Fruit fly (Drosophila melanogaster) whole organism, embryonic: ENCODE results near the gene nompC.

Experiments
- ATbp ChIP-seq: fragments of 200-800 bp; sonication (Bioruptor generic); optimal IDR thresholded peaks from 2 replicates; lab custom pipeline; 2017; ENCODE audit warnings: missing biosample characterization, mild to moderate bottlenecking, missing genetic modification characterization, missing genetic modification reagents
- Atf3 ChIP-seq: fragments of 200-800 bp; sonication (Bioruptor generic); optimal IDR thresholded peaks from 3 replicates; lab custom pipeline; 2016; ENCODE audit warnings: missing biosample characterization, missing genetic modification characterization
- Atf6 ChIP-seq: fragments of 200-800 bp; sonication (Bioruptor generic); IDR thresholded peaks from 2 replicates; pipeline ENCODE4 v1.3.6; 2022; ENCODE audit warnings: missing biosample characterization, missing genetic modification characterization
- CG10209 ChIP-seq: fragments of 200-800 bp; sonication (Bioruptor generic); optimal IDR thresholded peaks from 3 replicates; lab custom pipeline; 2017; ENCODE audit warnings: missing biosample characterization, mild to moderate bottlenecking, missing genetic modification characterization, missing genetic modification reagents
- CG11247 ChIP-seq: fragments of 200-800 bp; sonication (Bioruptor generic); IDR thresholded peaks from 2 replicates; pipeline ENCODE4 v1.3.6; 2022; ENCODE audit warnings: missing biosample characterization, missing genetic modification characterization
- CG12104 ChIP-seq: fragments of 200-800 bp; sonication (Bioruptor generic); optimal IDR thresholded peaks from 3 replicates; lab custom pipeline; 2016; ENCODE audit warnings: missing biosample characterization, missing genetic modification characterization
- CG13624 ChIP-seq: fragments of 200-800 bp; sonication (Bioruptor generic); optimal IDR thresholded peaks from 2 replicates; lab custom pipeline; 2016; ENCODE audit warnings: missing biosample characterization, missing genetic modification characterization
- CG14965 ChIP-seq: fragments of 200-800 bp; sonication (Bioruptor generic); optimal IDR thresholded peaks from 2 replicates; lab custom pipeline; 2016; ENCODE audit warnings: missing biosample characterization, missing genetic modification characterization, borderline replicate concordance
- CG15073 ChIP-seq: fragments of 200-800 bp; sonication (Bioruptor generic); optimal IDR thresholded peaks from 2 replicates; lab custom pipeline; 2016; ENCODE audit warnings: missing biosample characterization, missing genetic modification characterization
- CG15514 ChIP-seq: fragments of 200-800 bp; sonication (Bioruptor generic); optimal IDR thresholded peaks from 3 replicates; lab custom pipeline; 2017; ENCODE audit warnings: missing biosample characterization, missing genetic modification characterization, mild to moderate bottlenecking, moderate library complexity, missing genetic modification reagents
- CG1603 ChIP-seq: fragments of 200-800 bp; sonication (Bioruptor generic); optimal IDR thresholded peaks from 2 replicates; lab custom pipeline; 2019; ENCODE audit warnings: missing biosample characterization, mild to moderate bottlenecking, missing genetic modification characterization, moderate library complexity
- CG1832 ChIP-seq: fragments of 200-800 bp; sonication (Bioruptor generic); optimal IDR thresholded peaks from 2 replicates; lab custom pipeline; 2017; ENCODE audit warnings: missing biosample characterization, mild to moderate bottlenecking, missing genetic modification characterization, inconsistent platforms
- CG18619 ChIP-seq: fragments of 200-800 bp; sonication (Bioruptor generic); optimal IDR thresholded peaks from 3 replicates; lab custom pipeline; 2017; ENCODE audit warnings: missing biosample characterization, mild to moderate bottlenecking, missing genetic modification characterization
- CG30403 ChIP-seq: fragments of 200-800 bp; sonication (Bioruptor generic); optimal IDR thresholded peaks from 3 replicates; lab custom pipeline; 2016; ENCODE audit warnings: missing biosample characterization, missing genetic modification characterization
- CG32532 ChIP-seq: fragments of 200-800 bp; sonication (Bioruptor generic); IDR thresholded peaks from 2 replicates; pipeline ENCODE4 v1.3.6; 2022; ENCODE audit warnings: missing biosample characterization, missing genetic modification characterization
- CG34376 ChIP-seq: fragments of 200-800 bp; sonication (Bioruptor generic); optimal IDR thresholded peaks from 2 replicates; lab custom pipeline; 2018; ENCODE audit warnings: missing biosample characterization, mild to moderate bottlenecking, missing genetic modification characterization
- CG3995 ChIP-seq: fragments of 200-800 bp; sonication (Bioruptor generic); optimal IDR thresholded peaks from 3 replicates; lab custom pipeline; 2016; ENCODE audit warnings: missing biosample characterization, missing genetic modification characterization
- CG6254 ChIP-seq: fragments of 200-800 bp; sonication (Bioruptor generic); optimal IDR thresholded peaks from 3 replicates; lab custom pipeline; 2017; ENCODE audit warnings: mild to moderate bottlenecking, missing biosample characterization, missing genetic modification reagents, missing genetic modification characterization
- CG7372 ChIP-seq: fragments of 200-800 bp; sonication (Bioruptor generic); IDR thresholded peaks from 2 replicates; pipeline ENCODE4 v1.3.6; 2022; ENCODE audit warnings: missing biosample characterization, missing genetic modification characterization
- CG8089 ChIP-seq: fragments of 200-800 bp; sonication (Bioruptor generic); optimal IDR thresholded peaks from 3 replicates; lab custom pipeline; 2016; ENCODE audit warnings: missing biosample characterization, missing genetic modification characterization
- CG8281 ChIP-seq: fragments of 200-800 bp; sonication (Bioruptor generic); optimal IDR thresholded peaks from 2 replicates; lab custom pipeline; 2018; ENCODE audit warnings: missing biosample characterization, mild to moderate bottlenecking, missing genetic modification characterization, moderate library complexity
- CkIIα-i1 ChIP-seq: fragments of 200-800 bp; sonication (Bioruptor generic); IDR thresholded peaks from 2 replicates; pipeline ENCODE4 v1.3.6; 2022; ENCODE audit warnings: missing biosample characterization, missing genetic modification characterization
- D19B ChIP-seq: fragments of 200-800 bp; sonication (Bioruptor generic); optimal IDR thresholded peaks from 2 replicates; lab custom pipeline; 2017; ENCODE audit warnings: missing biosample characterization, mild to moderate bottlenecking, missing genetic modification characterization
- Dfd ChIP-seq, 2 experiments: fragments of >200 bp; optimal IDR thresholded peaks; 2 replicates each; lab custom pipeline; 2017; ENCODE audit warnings: missing biosample characterization in 2 of 2, missing genetic modification characterization in 2 of 2
- Fer3 ChIP-seq: fragments of 200-800 bp; sonication (Bioruptor generic); optimal IDR thresholded peaks from 2 replicates; lab custom pipeline; 2018; ENCODE audit warnings: missing biosample characterization, mild to moderate bottlenecking, missing genetic modification characterization, moderate library complexity
- Gsc ChIP-seq: fragments of 200-800 bp; sonication (Bioruptor generic); IDR thresholded peaks from 2 replicates; pipeline ENCODE4 v1.3.6; 2022; ENCODE audit warnings: missing biosample characterization, missing genetic modification characterization
- Lpt ChIP-seq: fragments of >200 bp; optimal IDR thresholded peaks from 2 replicates; lab custom pipeline; 2018; ENCODE audit warnings: missing biosample characterization, missing genetic modification characterization
- MESR4 ChIP-seq: fragments of 200-800 bp; sonication (Bioruptor generic); optimal IDR thresholded peaks from 2 replicates; lab custom pipeline; 2018; ENCODE audit warnings: missing biosample characterization, mild to moderate bottlenecking, missing genetic modification characterization, moderate library complexity
- Mad ChIP-seq: fragments of 200-800 bp; sonication (Bioruptor generic); optimal IDR thresholded peaks from 2 replicates; lab custom pipeline; 2016; ENCODE audit warnings: missing biosample characterization, missing genetic modification characterization
- NC2β ChIP-seq: fragments of 200-800 bp; sonication (Bioruptor generic); optimal IDR thresholded peaks from 2 replicates; lab custom pipeline; 2016; ENCODE audit warnings: missing biosample characterization, missing genetic modification characterization
- Nf-YB ChIP-seq: fragments of 200-800 bp; sonication (Bioruptor generic); optimal IDR thresholded peaks from 3 replicates; lab custom pipeline; 2019; ENCODE audit warnings: missing biosample characterization, mild to moderate bottlenecking, missing genetic modification characterization, moderate library complexity
- YL-1 ChIP-seq: fragments of 200-800 bp; sonication (Bioruptor generic); optimal IDR thresholded peaks from 3 replicates; lab custom pipeline; 2017; ENCODE audit warnings: missing biosample characterization, mild to moderate bottlenecking, missing genetic modification characterization
- ase ChIP-seq: fragments of 200-800 bp; sonication (Bioruptor generic); IDR thresholded peaks from 3 replicates; pipeline ENCODE4 v1.3.6; 2022; ENCODE audit warnings: missing biosample characterization, missing genetic modification characterization
- ash1 ChIP-seq: fragments of 200-800 bp; sonication (Bioruptor generic); optimal IDR thresholded peaks from 2 replicates; lab custom pipeline; 2018; ENCODE audit warnings: missing biosample characterization, mild to moderate bottlenecking, missing genetic modification characterization
- bab2 ChIP-seq: fragments of 200-800 bp; sonication (Bioruptor generic); optimal IDR thresholded peaks from 2 replicates; lab custom pipeline; 2016; ENCODE audit warnings: missing biosample characterization, missing genetic modification characterization
- br ChIP-seq: fragments of >200 bp; optimal IDR thresholded peaks from 2 replicates; lab custom pipeline; 2017
- bsh ChIP-seq, 2 experiments: fragments of 200-800 bp; sonication (Bioruptor generic); optimal IDR thresholded peaks; 2 replicates each; lab custom pipeline; 2017 to 2018; ENCODE audit warnings: mild to moderate bottlenecking in 2 of 2, missing biosample characterization in 2 of 2, missing genetic modification characterization in 2 of 2, moderate library complexity in 1 of 2
- chm ChIP-seq: fragments of 200-800 bp; sonication (Bioruptor generic); IDR thresholded peaks from 2 replicates; pipeline ENCODE4 v1.3.6; 2022; ENCODE audit warnings: missing biosample characterization, missing genetic modification characterization
- fd102C ChIP-seq: fragments of 200-800 bp; sonication (Bioruptor generic); optimal IDR thresholded peaks from 2 replicates; lab custom pipeline; 2018; ENCODE audit warnings: missing biosample characterization, mild to moderate bottlenecking, missing genetic modification characterization, moderate library complexity
- hth ChIP-seq: fragments of >200 bp; optimal IDR thresholded peaks from 2 replicates; lab custom pipeline; 2017; ENCODE audit warnings: inconsistent platforms
- lilli ChIP-seq: fragments of 200-800 bp; sonication (Bioruptor generic); optimal IDR thresholded peaks from 3 replicates; lab custom pipeline; 2016; ENCODE audit warnings: missing biosample characterization, missing genetic modification characterization
- mirr ChIP-seq: fragments of 200-800 bp; sonication (Bioruptor generic); optimal IDR thresholded peaks from 3 replicates; lab custom pipeline; 2018; ENCODE audit warnings: missing biosample characterization, mild to moderate bottlenecking, missing genetic modification characterization
- nerfin-1 ChIP-seq: fragments of 200-800 bp; sonication (Bioruptor generic); optimal IDR thresholded peaks from 3 replicates; lab custom pipeline; 2019; ENCODE audit warnings: missing biosample characterization, mild to moderate bottlenecking, missing genetic modification characterization, moderate library complexity
- repo ChIP-seq: fragments of 200-800 bp; sonication (Bioruptor generic); optimal IDR thresholded peaks from 2 replicates; lab custom pipeline; 2016; ENCODE audit warnings: missing biosample characterization, missing genetic modification characterization
- ro ChIP-seq: fragments of 200-800 bp; sonication (Bioruptor generic); IDR thresholded peaks from 2 replicates; pipeline ENCODE4 v1.3.6; 2022; ENCODE audit warnings: missing biosample characterization, missing genetic modification characterization
- sc ChIP-seq, 3 experiments: fragments of >200 bp in 2 of 3; fragments of 200-800 bp in 1 of 3; sonication (Bioruptor generic) in 1 of 3; optimal IDR thresholded peaks; 2 replicates in 2 of 3; 3 replicates in 1 of 3; lab custom pipeline; 2017; ENCODE audit warnings: mild to moderate bottlenecking in 1 of 3, missing biosample characterization in 1 of 3, missing genetic modification characterization in 1 of 3, missing genetic modification reagents in 1 of 3
- slp2 ChIP-seq: fragments of 200-800 bp; sonication (Bioruptor generic); optimal IDR thresholded peaks from 2 replicates; lab custom pipeline; 2016; ENCODE audit warnings: missing biosample characterization, missing genetic modification characterization
- tup ChIP-seq: fragments of 200-800 bp; sonication (Bioruptor generic); optimal IDR thresholded peaks from 2 replicates; lab custom pipeline; 2016; ENCODE audit warnings: missing biosample characterization, mild to moderate bottlenecking, missing genetic modification characterization, moderate library complexity
- z ChIP-seq: fragments of 200-800 bp; sonication (Bioruptor generic); IDR thresholded peaks from 3 replicates; pipeline ENCODE4 v1.3.6; 2022; ENCODE audit warnings: missing biosample characterization, missing genetic modification characterization
- zf30C ChIP-seq: fragments of 200-800 bp; sonication (Bioruptor generic); optimal IDR thresholded peaks from 3 replicates; lab custom pipeline; 2018; ENCODE audit warnings: missing biosample characterization, mild to moderate bottlenecking, missing genetic modification characterization

nompC gene

DNA sequence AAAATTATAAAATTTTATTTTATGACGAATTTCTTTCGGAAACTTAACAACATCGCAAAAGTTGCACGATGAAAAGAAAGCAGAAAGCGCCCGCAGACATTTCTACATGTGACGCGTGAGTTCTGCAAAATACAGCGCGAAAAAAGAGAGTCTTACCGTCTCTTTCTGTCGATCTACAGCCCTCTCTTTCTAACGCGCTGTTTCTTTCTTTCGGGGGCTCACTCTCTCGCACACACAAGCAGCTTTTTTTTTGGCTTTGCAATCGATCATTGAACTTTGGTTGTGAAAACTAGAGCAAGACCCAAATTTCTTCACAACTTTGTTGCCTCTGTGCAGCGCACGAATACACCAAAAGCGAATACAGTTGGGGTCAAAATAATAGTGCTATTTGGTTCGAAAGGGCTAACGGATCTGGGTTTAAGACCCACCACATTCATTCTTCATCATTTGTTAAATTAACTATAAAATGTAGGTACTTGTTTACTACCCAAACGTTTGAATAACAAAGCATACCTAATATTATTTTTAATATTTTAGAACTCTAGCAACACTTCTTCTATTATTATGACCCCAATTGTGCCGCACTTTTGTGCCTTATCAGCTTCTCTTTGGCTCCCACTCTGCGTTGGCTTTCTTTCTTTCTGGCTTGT lies 46.9 kb upstream of the nompC start (continued):
- peak; percentile 83 for TF ChIP-seq nerfin-1
- TF ChIP-seq D19B (GFP tag; lab: Kevin White, UChicago) = peak; percentile 3
- TF ChIP-seq CG1832 (GFP tag; lab: Kevin White, UChicago) = peak; percentile 46
- TF ChIP-seq bab2 (GFP tag; lab: Kevin White, UChicago) = peak; percentile 21
- TF ChIP-seq Mad = peak; percentile 26
- peak; percentile 57; the same call in 1 of the 2 replicates for TF ChIP-seq CG11247 (GFP tag; lab: Robert Waterston, UW)
- no peak for TF ChIP-seq CG15073 (GFP tag; lab: Kevin White, UChicago)
- peak; percentile 53 for TF ChIP-seq CG7372
- no peak for TF ChIP-seq mirr (GFP tag; lab: Kevin White, UChicago)
- TF ChIP-seq Dfd (GFP tag; optimal IDR thresholded peaks at IDR 0.05; lab: Kevin White, UChicago) = no peak
- peak; percentile 40 for TF ChIP-seq CG15514
- peak; percentile 82 for TF ChIP-seq CG18619
- no peak for TF ChIP-seq br
- TF ChIP-seq CG14965 (GFP tag; lab: Kevin White, UChicago) = no peak
- TF ChIP-seq Fer3 (tag; lab: Kevin White, UChicago) = peak; percentile 75
- TF ChIP-seq MESR4 (GFP tag; lab: Kevin White, UChicago) = peak; percentile 10
- peak; percentile 60 for TF ChIP-seq NC2β (GFP tag; lab: Kevin White, UChicago)
- TF ChIP-seq CG30403 = peak; percentile 86
- no peak for TF ChIP-seq CG3995
- peak; percentile 57 for TF ChIP-seq CG8089
- TF ChIP-seq CkIIα-i1 = no peak
- TF ChIP-seq lilli (GFP tag; lab: Kevin White, UChicago) = peak; percentile 86
- TF ChIP-seq Atf3 = peak; percentile 49
- TF ChIP-seq CG13624 = no peak
- TF ChIP-seq CG32532 = peak; percentile 69
- no peak for TF ChIP-seq z (GFP tag; lab: Robert Waterston, UW)
- TF ChIP-seq CG8281 = peak; percentile 54
- TF ChIP-seq CG34376 (GFP tag; lab: Kevin White, UChicago) = no peak
- TF ChIP-seq ro (GFP tag; lab: Robert Waterston, UW) = peak; percentile 25; the same call in 1 of the 2 replicates
- TF ChIP-seq tup (GFP tag; lab: Kevin White, UChicago) = peak; percentile 16
- peak; percentile 58 for TF ChIP-seq CG12104 (GFP tag; lab: Kevin White, UChicago)
- TF ChIP-seq hth (lab: Kevin White, UChicago) = no peak
- no peak for TF ChIP-seq sc (optimal IDR thresholded peaks at IDR 0.05; lab: Kevin White, UChicago)
- peak; percentile 91 for TF ChIP-seq sc (GFP tag; optimal IDR thresholded peaks at IDR 0.05; lab: Kevin White, UChicago)
- no peak for TF ChIP-seq ash1 (GFP tag; lab: Kevin White, UChicago)
- peak; percentile 86 for TF ChIP-seq Atf6
- peak; percentile 61 for TF ChIP-seq Nf-YB (GFP tag; lab: Kevin White, UChicago)
- TF ChIP-seq CG10209 (GFP tag; lab: Kevin White, UChicago) = peak; percentile 83
- peak; percentile 23 for TF ChIP-seq YL-1 (GFP tag; lab: Kevin White, UChicago)
- no peak for TF ChIP-seq zf30C (GFP tag; lab: Kevin White, UChicago)
- peak; percentile 78 for TF ChIP-seq chm
- peak; percentile 75 for TF ChIP-seq CG1603 (tag; lab: Kevin White, UChicago)
- TF ChIP-seq repo (GFP tag; lab: Kevin White, UChicago) = no peak
- peak; percentile 95 for TF ChIP-seq ATbp (GFP tag; lab: Kevin White, UChicago)
- TF ChIP-seq fd102C (GFP tag; lab: Kevin White, UChicago) = no peak
- peak; percentile 88 for TF ChIP-seq CG6254 (GFP tag; lab: Kevin White, UChicago)
- peak; percentile 20; the same call in 1 of the 2 replicates for TF ChIP-seq Gsc
- TF ChIP-seq slp2 (GFP tag; lab: Kevin White, UChicago) = peak; percentile 49
- peak; percentile 64; the same call in 2 of the 3 replicates for TF ChIP-seq ase (GFP tag; lab: Robert Waterston, UW)
- TF ChIP-seq bsh (GFP tag; optimal IDR thresholded peaks at IDR 0.05; lab: Kevin White, UChicago) = peak in 1 of 2 experiments; percentile 94
- TF ChIP-seq Lpt (GFP tag; lab: Kevin White, UChicago) = no peak
